Worm (Caenorhabditis elegans) whole organism, L4/young adult: Measurements from ENCODE around the gene F26D11.12.

ENCODE experiments used
- dao-5 ChIP-seq: sonication (generic microtip); optimal IDR thresholded peaks from 2 replicates; lab custom pipeline; 2016; ENCODE audit warnings: missing genotype, missing genetic modification characterization, moderate library complexity, missing compliant biosample characterization
- him-1 ChIP-seq: sonication (generic microtip); optimal IDR thresholded peaks from 2 replicates; lab custom pipeline; 2016; ENCODE audit warnings: missing genotype, missing genetic modification reagents, missing genetic modification characterization, missing compliant biosample characterization

ce11 chrV:7994570-7994969, 39.5 kb upstream of the F26D11.12 start, which contains the start of gene ceh-76:
- TF ChIP-seq him-1 (tag; lab: Kevin White, UChicago) (no peak), dao-5 (tag; lab: Kevin White, UChicago) (no peak)
